Fruit fly (Drosophila melanogaster): ENCODE data around the gene alphaTub84D.

Gene alphaTub84D

dm6 chr3R:7530184-7530821, at the start of gene alphaTub84D, which contains the start of gene Rtnl2:
Gene alphaTub84D, plus strand, starts transcription at chr3R:7530753.
Gene Rtnl2, minus strand, starts transcription at chr3R:7530241.
- TF ChIP-seq Sox15 (GFP tag; optimal IDR thresholded peaks at IDR 0.05) (no peak), Eip78C (GFP tag) (peak; percentile 46), pdm3 (GFP tag; optimal IDR thresholded peaks at IDR 0.05) (no peak), svp (GFP tag) (peak; percentile 80), CG16779 (tag; optimal IDR thresholded peaks at IDR 0.05) (no peak), Sox14 (GFP tag; optimal IDR thresholded peaks at IDR 0.05) (peak; percentile 19)

- TF ChIP-seq svp (GFP tag) = peak; percentile 89
- TF ChIP-seq Hr39 (GFP tag; optimal IDR thresholded peaks at IDR 0.05) = no peak
These were observed 40.7 kb upstream of the alphaTub84D start for dm6 chr3R:7489902-7490301.

- TF ChIP-seq pdm3 (GFP tag; optimal IDR thresholded peaks at IDR 0.05) (peak; percentile 84), salr (GFP tag; optimal IDR thresholded peaks at IDR 0.05) (peak in 1 of 2 experiments; percentile 87), lz (GFP tag; optimal IDR thresholded peaks at IDR 0.05) (peak; percentile 70), topi (GFP tag; optimal IDR thresholded peaks at IDR 0.05) (peak; percentile 79), CG9139 (GFP tag; optimal IDR thresholded peaks at IDR 0.05) (no peak), ss (GFP tag; optimal IDR thresholded peaks at IDR 0.05) (peak in 1 of 2 experiments; percentile 60), Met (GFP tag; optimal IDR thresholded peaks at IDR 0.05) (peak; percentile 74), fd59A (GFP tag; optimal IDR thresholded peaks at IDR 0.05) (peak; percentile 27), Smox (GFP tag; optimal IDR thresholded peaks at IDR 0.05) (peak; percentile 78), CG11762 (GFP tag; optimal IDR thresholded peaks at IDR 0.05; ENCODE audit: insufficient read depth) (peak; percentile 78), Eip75B (GFP tag; optimal IDR thresholded peaks at IDR 0.05) (peak; percentile 51), CG10631 (GFP tag; optimal IDR thresholded peaks at IDR 0.05) (peak; percentile 79), Eip78C (GFP tag) (peak; percentile 97), CG10669 (GFP tag; optimal IDR thresholded peaks at IDR 0.05) (peak; percentile 45), CG6808 (GFP tag; optimal IDR thresholded peaks at IDR 0.05) (peak; percentile 42), Ets96B (tag; optimal IDR thresholded peaks at IDR 0.05) (peak; percentile 65), achi (GFP tag; optimal IDR thresholded peaks at IDR 0.05) (peak; percentile 81), Hr4 (GFP tag; optimal IDR thresholded peaks at IDR 0.05) (peak; percentile 90), Ets21C (GFP tag; optimal IDR thresholded peaks at IDR 0.05) (peak; percentile 55), vri (GFP tag; optimal IDR thresholded peaks at IDR 0.05) (peak; percentile 26), Gug (GFP tag; IDR thresholded peaks at IDR 0.05) (peak; percentile 71), CG6163 (GFP tag; IDR thresholded peaks at IDR 0.05) (peak; percentile 56; the same call in 2 of the 3 replicates), dac (GFP tag; optimal IDR thresholded peaks at IDR 0.05) (peak; percentile 44), CG3032 (tag; optimal IDR thresholded peaks at IDR 0.05) (peak; percentile 69), spab (GFP tag; optimal IDR thresholded peaks at IDR 0.05) (peak; percentile 46), CG16779 (tag; optimal IDR thresholded peaks at IDR 0.05) (no peak), CG32006 (GFP tag; optimal IDR thresholded peaks at IDR 0.05) (peak; percentile 95), OdsH (GFP tag; optimal IDR thresholded peaks at IDR 0.05) (peak; percentile 89), Hr38 (GFP tag; optimal IDR thresholded peaks at IDR 0.05) (no peak), CG8319 (GFP tag; optimal IDR thresholded peaks at IDR 0.05) (peak; percentile 66), CG1621 (tag; optimal IDR thresholded peaks at IDR 0.05) (no peak), CG8632 (GFP tag; optimal IDR thresholded peaks at IDR 0.05) (peak; percentile 78), Sox14 (GFP tag; optimal IDR thresholded peaks at IDR 0.05) (peak; percentile 71), CG6854 (GFP tag; optimal IDR thresholded peaks at IDR 0.05) (peak; percentile 15), CG31627 (GFP tag; optimal IDR thresholded peaks at IDR 0.05) (peak; percentile 72), CG4318 (GFP tag; optimal IDR thresholded peaks at IDR 0.05) (peak; percentile 88), CG3919 (GFP tag; optimal IDR thresholded peaks at IDR 0.05) (peak; percentile 75), Eip93F (GFP tag; optimal IDR thresholded peaks at IDR 0.05) (no peak), Hr39 (GFP tag; optimal IDR thresholded peaks at IDR 0.05) (peak; percentile 74), CG6276 (GFP tag; optimal IDR thresholded peaks at IDR 0.05) (peak; percentile 84), Lpt (GFP tag; optimal IDR thresholded peaks at IDR 0.05) (peak; percentile 56), eg (GFP tag; IDR thresholded peaks at IDR 0.05) (peak; percentile 76), CG6792 (GFP tag; optimal IDR thresholded peaks at IDR 0.05) (peak; percentile 69), CG15336 (GFP tag; IDR thresholded peaks at IDR 0.05) (peak; percentile 83)
These were observed 39.7 kb upstream of the alphaTub84D start for dm6 chr3R:7490884-7491283.
